Fruit fly (Drosophila melanogaster): ENCODE results near the gene Sfp65A.

DNA sequence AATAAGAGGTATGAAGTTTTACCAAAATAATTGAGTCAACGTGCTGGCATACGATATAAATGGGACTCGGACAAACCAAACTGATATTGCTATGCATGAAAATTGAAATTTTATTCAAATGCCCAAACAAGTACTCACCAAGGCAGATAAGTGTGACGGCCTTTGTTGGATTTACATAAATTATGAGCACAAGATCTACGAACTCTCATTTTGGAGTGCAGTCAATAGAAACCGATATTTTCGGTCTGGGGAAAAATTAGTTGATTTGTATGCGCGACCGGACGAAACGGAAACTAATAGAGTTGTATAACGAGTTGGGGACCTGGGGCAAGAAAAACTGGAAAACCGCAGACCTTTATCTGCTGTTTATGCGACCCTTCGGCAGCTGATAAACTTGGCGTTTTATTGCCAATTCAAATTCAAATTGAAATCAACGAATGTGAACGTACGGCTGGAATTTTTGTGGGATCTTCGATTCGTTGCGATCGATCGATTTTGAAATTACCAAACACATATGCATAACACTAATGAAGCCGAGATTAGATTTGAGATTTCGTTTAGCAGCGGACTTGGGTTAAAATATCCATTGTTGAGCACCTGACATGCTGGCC, 13.7 kb upstream of the Sfp65A start:
- TF ChIP-seq Hr78 (GFP tag; optimal IDR thresholded peaks at IDR 0.05) (no peak), sage (GFP tag; optimal IDR thresholded peaks at IDR 0.05) (no peak), psq (GFP tag; optimal IDR thresholded peaks at IDR 0.05) (no peak), Dfd (GFP tag; optimal IDR thresholded peaks at IDR 0.05) (no peak), Hr83 (GFP tag; optimal IDR thresholded peaks at IDR 0.05; ENCODE audit: poor library complexity, severe bottlenecking) (no peak), Vsx2 (GFP tag; optimal IDR thresholded peaks at IDR 0.05; ENCODE audit: partially characterized antibody) (no peak), usp (GFP tag; optimal IDR thresholded peaks at IDR 0.05) (no peak)

Measured in whole organism, wandering third instar larva.